Worm (Caenorhabditis elegans) whole organism, L4 larva: Measurements from ENCODE around the gene F58E6.4.

Experiments
- F26F4.8 ChIP-seq: fragments of 200-800 bp; sonication (Bioruptor generic); conservative IDR thresholded peaks from 2 replicates; pipeline ENCODE4 v1.3.6; 2022; ENCODE audit warnings: missing genetic modification characterization, missing compliant biosample characterization
- T20F7.1 ChIP-seq: fragments of 200-800 bp; sonication (Bioruptor generic); optimal IDR thresholded peaks from 2 replicates; lab custom pipeline; 2018; ENCODE audit warnings: mild to moderate bottlenecking, missing genetic modification characterization, missing compliant biosample characterization
- T26A8.4 ChIP-seq: fragments of 200-800 bp; sonication (Bioruptor generic); IDR thresholded peaks from 2 replicates; pipeline ENCODE4 v1.3.6; 2022; ENCODE audit warnings: missing genetic modification characterization, missing compliant biosample characterization
- Y75B8A.6 ChIP-seq: fragments of 200-800 bp; sonication (Bioruptor generic); IDR thresholded peaks from 2 replicates; pipeline ENCODE4 v1.3.6; 2022; ENCODE audit warnings: missing genetic modification reagents, missing genetic modification characterization, missing compliant biosample characterization
- ZK337.2 ChIP-seq: fragments of 200-800 bp; sonication (Bioruptor generic); IDR thresholded peaks from 2 replicates; pipeline ENCODE4 v1.3.6; 2022; ENCODE audit warnings: missing genetic modification reagents, missing genetic modification characterization, missing compliant biosample characterization
- aha-1 ChIP-seq: fragments of 150-350 bp; peaks from one replicate; lab custom pipeline; 2014; ENCODE audit warnings: missing biosample characterization, missing genetic modification characterization
- arid-1 ChIP-seq: fragments of 200-800 bp; sonication (Bioruptor generic); conservative IDR thresholded peaks from 2 replicates; pipeline ENCODE4 v1.3.6; 2022; ENCODE audit warnings: missing genetic modification reagents, missing genetic modification characterization, missing compliant biosample characterization
- attf-4 ChIP-seq: sonication (generic microtip); optimal IDR thresholded peaks from 3 replicates; lab custom pipeline; 2017; ENCODE audit warnings: missing biosample characterization, missing genetic modification characterization
- ceh-28 ChIP-seq: fragments of 150-350 bp; optimal IDR thresholded peaks from 2 replicates; lab custom pipeline; 2014; ENCODE audit warnings: missing biosample characterization, missing genetic modification reagents, missing genetic modification characterization
- daf-16 ChIP-seq, 3 experiments: sonication (generic microtip); optimal IDR thresholded peaks; 2 replicates each; lab custom pipeline; 2016 to 2017; ENCODE audit warnings: missing genetic modification characterization in 3 of 3, missing genetic modification reagents in 3 of 3, mild to moderate bottlenecking in 2 of 3, missing compliant biosample characterization in 2 of 3, missing biosample characterization in 1 of 3, moderate library complexity in 1 of 3
- daf-19 ChIP-seq: fragments of 200-800 bp; sonication (Bioruptor generic); conservative IDR thresholded peaks from 2 replicates; pipeline ENCODE4 v1.3.6; 2022; ENCODE audit warnings: missing genetic modification characterization, missing compliant biosample characterization
- dmd-6 ChIP-seq: fragments of 200-800 bp; sonication (Bioruptor generic); IDR thresholded peaks from 2 replicates; pipeline ENCODE4 v1.3.6; 2022; ENCODE audit warnings: missing genetic modification reagents, missing genetic modification characterization, missing compliant biosample characterization
- dmd-9 ChIP-seq: fragments of 200-800 bp; sonication (Bioruptor generic); IDR thresholded peaks from 2 replicates; pipeline ENCODE4 v1.3.6; 2022; ENCODE audit warnings: missing genetic modification reagents, missing genetic modification characterization, missing compliant biosample characterization
- dve-1 ChIP-seq: sonication (generic microtip); optimal IDR thresholded peaks from 2 replicates; lab custom pipeline; 2017; ENCODE audit warnings: antibody characterized with exemption, mild to moderate bottlenecking, missing genetic modification characterization, missing compliant biosample characterization; ENCODE audit not compliant: insufficient read depth
- egl-27 ChIP-seq: sonication (generic microtip); optimal IDR thresholded peaks from 3 replicates; lab custom pipeline; 2017; ENCODE audit warnings: missing biosample characterization, missing genetic modification reagents, missing genetic modification characterization
- egl-43 ChIP-seq: fragments of 200-800 bp; sonication (Bioruptor generic); IDR thresholded peaks from 2 replicates; pipeline ENCODE4 v1.3.6; 2022; ENCODE audit warnings: missing genetic modification reagents, missing genetic modification characterization, missing compliant biosample characterization
- fos-1 ChIP-seq: fragments of 150-350 bp; optimal IDR thresholded peaks from 2 replicates; lab custom pipeline; 2014; ENCODE audit warnings: missing biosample characterization, missing genetic modification characterization
- hlh-11 ChIP-seq: fragments of 200-800 bp; sonication (Bioruptor generic); optimal IDR thresholded peaks from 2 replicates; lab custom pipeline; 2018; ENCODE audit warnings: mild to moderate bottlenecking, missing genetic modification characterization, missing compliant biosample characterization
- hlh-30 ChIP-seq: sonication (generic microtip); optimal IDR thresholded peaks from 2 replicates; lab custom pipeline; 2017; ENCODE audit warnings: antibody characterized with exemption, mild to moderate bottlenecking, missing genetic modification characterization, missing compliant biosample characterization; ENCODE audit not compliant: insufficient read depth
- lin-1 ChIP-seq: fragments of 200-800 bp; sonication (Bioruptor generic); IDR thresholded peaks from 2 replicates; pipeline ENCODE4 v1.3.6; 2022; ENCODE audit warnings: missing genetic modification reagents, missing genetic modification characterization, missing compliant biosample characterization
- lin-15B ChIP-seq: fragments of 150-350 bp; sonication (generic microtip); optimal IDR thresholded peaks from 3 replicates; lab custom pipeline; 2014; ENCODE audit warnings: missing biosample characterization, missing genetic modification characterization
- lir-3 ChIP-seq: sonication (generic microtip); optimal IDR thresholded peaks from 2 replicates; lab custom pipeline; 2016; ENCODE audit warnings: mild to moderate bottlenecking, missing genetic modification characterization, missing compliant biosample characterization
- mdl-1 ChIP-seq, 2 experiments: fragments of 150-350 bp in 1 of 2; sonication (generic microtip) in 1 of 2; optimal IDR thresholded peaks; 2 replicates each; lab custom pipeline; 2014 to 2017; ENCODE audit warnings: missing biosample characterization in 2 of 2, missing genetic modification characterization in 2 of 2
- mes-2 ChIP-seq: sonication (generic microtip); optimal IDR thresholded peaks from 2 replicates; lab custom pipeline; 2016; ENCODE audit warnings: missing genotype, mild to moderate bottlenecking, missing genetic modification characterization, missing compliant biosample characterization; ENCODE audit not compliant: poor library complexity, severe bottlenecking
- mxl-2 ChIP-seq: fragments of 200-800 bp; sonication (Bioruptor generic); conservative IDR thresholded peaks from 2 replicates; pipeline ENCODE4 v1.3.6; 2022; ENCODE audit warnings: missing genetic modification reagents, missing genetic modification characterization, missing compliant biosample characterization
- mxl-3 ChIP-seq: fragments of 200-800 bp; sonication (Bioruptor generic); optimal IDR thresholded peaks from 2 replicates; lab custom pipeline; 2018; ENCODE audit warnings: mild to moderate bottlenecking, missing genetic modification characterization, missing compliant biosample characterization
- nhr-102 ChIP-seq: sonication (generic microtip); optimal IDR thresholded peaks from 2 replicates; lab custom pipeline; 2016; ENCODE audit warnings: mild to moderate bottlenecking, missing genetic modification characterization, moderate library complexity, missing compliant biosample characterization
- nhr-28 ChIP-seq: fragments of 150-350 bp; optimal IDR thresholded peaks from 2 replicates; lab custom pipeline; 2014; ENCODE audit warnings: missing biosample characterization, missing genetic modification characterization
- nhr-41 ChIP-seq: fragments of 200-800 bp; sonication (Bioruptor generic); IDR thresholded peaks from 2 replicates; pipeline ENCODE4 v1.3.6; 2022; ENCODE audit warnings: missing genetic modification reagents, missing genetic modification characterization, missing compliant biosample characterization
- nhr-42 ChIP-seq: fragments of 200-800 bp; sonication (Bioruptor generic); IDR thresholded peaks from 2 replicates; pipeline ENCODE4 v1.3.6; 2022; ENCODE audit warnings: missing genetic modification characterization, missing compliant biosample characterization
- nhr-77 ChIP-seq: fragments of 150-350 bp; optimal IDR thresholded peaks from 2 replicates; lab custom pipeline; 2014; ENCODE audit warnings: missing biosample characterization, missing genetic modification characterization
- php-3 ChIP-seq: fragments of 200-800 bp; sonication (Bioruptor generic); IDR thresholded peaks from 2 replicates; pipeline ENCODE4 v1.3.6; 2022; ENCODE audit warnings: missing genetic modification reagents, missing genetic modification characterization, missing compliant biosample characterization
- snpc-1.2 ChIP-seq: fragments of 200-800 bp; sonication (Bioruptor generic); IDR thresholded peaks from 2 replicates; pipeline ENCODE4 v1.3.6; 2022; ENCODE audit warnings: missing genetic modification reagents, missing genetic modification characterization, missing compliant biosample characterization
- tag-97 ChIP-seq: fragments of 200-800 bp; sonication (Bioruptor generic); IDR thresholded peaks from 2 replicates; pipeline ENCODE4 v1.3.6; 2022; ENCODE audit warnings: missing genetic modification characterization, missing compliant biosample characterization
- unc-130 ChIP-seq: sonication (generic microtip); optimal IDR thresholded peaks from 2 replicates; lab custom pipeline; 2016; ENCODE audit warnings: missing genetic modification reagents, missing genetic modification characterization, missing compliant biosample characterization
- unc-62 ChIP-seq, 3 experiments: fragments of 150-350 bp in 1 of 3; sonication (generic microtip); optimal IDR thresholded peaks in 2 of 3; peaks in 1 of 3; 1 replicate in 1 of 3; 2 replicates in 2 of 3; lab custom pipeline; 2014 to 2017; ENCODE audit warnings: missing biosample characterization in 3 of 3, missing genetic modification characterization in 3 of 3, missing genetic modification reagents in 3 of 3, missing genotype in 1 of 3
- zag-1 ChIP-seq: fragments of 150-350 bp; optimal IDR thresholded peaks from 2 replicates; lab custom pipeline; 2014; ENCODE audit warnings: missing biosample characterization, missing genetic modification characterization

Gene F58E6.4

ce11 chrV:9794997-9795396 is 44.8 kb upstream of the F58E6.4 start:
- TF ChIP-seq dmd-6 (GFP tag; lab: Robert Waterston, UW) (peak; percentile 56), dve-1 (tag; lab: Kevin White, UChicago) (peak; percentile 65), fos-1 (tag; lab: Kevin White, UChicago) (no peak)
- TF ChIP-seq, all 104 proteins: peak for 2

- no peak for TF ChIP-seq Y75B8A.6 (GFP tag; lab: Robert Waterston, UW)
- peak; percentile 69 for TF ChIP-seq php-3 (GFP tag; lab: Robert Waterston, UW)
- peak in 1 of 2 experiments; percentile 36 for TF ChIP-seq mdl-1 (tag; optimal IDR thresholded peaks at IDR 0.05; lab: Kevin White, UChicago)
- TF ChIP-seq ceh-28 = no peak
- no peak for TF ChIP-seq attf-4 (tag; lab: Kevin White, UChicago)
- TF ChIP-seq daf-16 (GFP tag; optimal IDR thresholded peaks at IDR 0.05; lab: Kevin White, UChicago) = no peak
- peak; percentile 90 for TF ChIP-seq daf-16 (tag; optimal IDR thresholded peaks at IDR 0.05; lab: Kevin White, UChicago)
- TF ChIP-seq lir-3 (tag; lab: Kevin White, UChicago) = no peak
- no peak for TF ChIP-seq lin-15B
- no peak for TF ChIP-seq arid-1
- no peak for TF ChIP-seq mes-2 (tag; lab: Kevin White, UChicago)
- no peak for TF ChIP-seq egl-27
- no peak for TF ChIP-seq ZK337.2 (GFP tag; lab: Robert Waterston, UW)
- TF ChIP-seq dmd-6 (GFP tag; lab: Robert Waterston, UW) = peak; percentile 79
- TF ChIP-seq dve-1 (tag; lab: Kevin White, UChicago) = peak; percentile 92
- TF ChIP-seq aha-1 (tag; lab: Kevin White, UChicago) = no peak
- no peak for TF ChIP-seq nhr-41 (GFP tag; lab: Robert Waterston, UW)
- TF ChIP-seq lin-1 (GFP tag; lab: Robert Waterston, UW) = no peak
- no peak for TF ChIP-seq zag-1 (tag; lab: Kevin White, UChicago)
- TF ChIP-seq nhr-77 (tag; lab: Kevin White, UChicago) = peak; percentile 60
- TF ChIP-seq hlh-11 (tag; lab: Kevin White, UChicago) = peak; percentile 82
- TF ChIP-seq nhr-28 (tag; lab: Kevin White, UChicago) = peak; percentile 92
- TF ChIP-seq unc-62 (GFP tag; optimal IDR thresholded peaks at IDR 0.05 in 1 of 2; lab: Kevin White, UChicago) = peak in 1 of 2 experiments; percentile 26
- TF ChIP-seq unc-62 (tag; optimal IDR thresholded peaks at IDR 0.05; lab: Kevin White, UChicago) = no peak
- peak; percentile 37 for TF ChIP-seq hlh-30
- TF ChIP-seq T20F7.1 (GFP tag; lab: Kevin White, UChicago) = peak; percentile 33
- TF ChIP-seq daf-19 (GFP tag; lab: Robert Waterston, UW) = no peak
- no peak for TF ChIP-seq mxl-2 (GFP tag; lab: Robert Waterston, UW)
- TF ChIP-seq nhr-102 (tag; lab: Kevin White, UChicago) = peak; percentile 3
- TF ChIP-seq tag-97 (GFP tag; lab: Robert Waterston, UW) = no peak
- TF ChIP-seq dmd-9 = no peak
- TF ChIP-seq mxl-3 (GFP tag; lab: Kevin White, UChicago) = peak; percentile 32
- no peak for TF ChIP-seq unc-130 (GFP tag; lab: Kevin White, UChicago)
- no peak for TF ChIP-seq T26A8.4
- no peak for TF ChIP-seq F26F4.8 (GFP tag; lab: Robert Waterston, UW)
- TF ChIP-seq snpc-1.2 = no peak
- TF ChIP-seq egl-43 (GFP tag; lab: Robert Waterston, UW) = no peak
- TF ChIP-seq nhr-42 = peak; percentile 62; the same call in 1 of the 2 replicates
Measured at ce11 chrV:9791332-9791731, 41.1 kb upstream of the F58E6.4 start, which contains the start of gene lipl-2. TSS of gene lipl-2 (plus strand) at chrV:9791567.
